Worm (Caenorhabditis elegans): Measurements from ENCODE around the gene cls-2.

Gene cls-2

ce11 chrIII:9104060-9104459 lies 49.2 kb downstream of the cls-2 start (continued):
- TF ChIP-seq elt-2 (tag; optimal IDR thresholded peaks at IDR 0.05), result no peak
- no peak for TF ChIP-seq skn-1 (tag; optimal IDR thresholded peaks at IDR 0.05)
- peak; percentile 8 for TF ChIP-seq nhr-77 (tag; optimal IDR thresholded peaks at IDR 0.05)
- TF ChIP-seq nhr-237 (tag; optimal IDR thresholded peaks at IDR 0.05), result no peak
- TF ChIP-seq mep-1 (tag; optimal IDR thresholded peaks at IDR 0.05), result no peak
- TF ChIP-seq jun-1 (tag; optimal IDR thresholded peaks at IDR 0.05), result peak; percentile 26
- TF ChIP-seq nhr-76 (tag; optimal IDR thresholded peaks at IDR 0.05), result no peak
- no peak for TF ChIP-seq fkh-10 (GFP tag; optimal IDR thresholded peaks at IDR 0.05)
- no peak for TF ChIP-seq alr-1 (tag; optimal IDR thresholded peaks at IDR 0.05; ENCODE audit: borderline replicate concordance)
- no peak for TF ChIP-seq unc-30 (tag; optimal IDR thresholded peaks at IDR 0.05)
- TF ChIP-seq F16B12.6 (tag; optimal IDR thresholded peaks at IDR 0.05), result peak; percentile 6
- TF ChIP-seq ceh-8 (GFP tag; optimal IDR thresholded peaks at IDR 0.05), result no peak
- no peak for TF ChIP-seq egl-13 (tag; optimal IDR thresholded peaks at IDR 0.05)
- no peak for TF ChIP-seq lin-13 (GFP tag; optimal IDR thresholded peaks at IDR 0.05)
- peak; percentile 9 for TF ChIP-seq lin-14 (GFP tag; optimal IDR thresholded peaks at IDR 0.05)
- TF ChIP-seq C34B4.2 (tag; optimal IDR thresholded peaks at IDR 0.05), result no peak
- TF ChIP-seq blmp-1 (tag; optimal IDR thresholded peaks at IDR 0.05), result no peak
- TF ChIP-seq C04F5.9 (tag; optimal IDR thresholded peaks at IDR 0.05), result no peak
- TF ChIP-seq unc-62 (GFP tag; optimal IDR thresholded peaks at IDR 0.05), result no peak
- TF ChIP-seq tbx-2 (tag; optimal IDR thresholded peaks at IDR 0.05), result no peak
- TF ChIP-seq lir-3 (tag; optimal IDR thresholded peaks at IDR 0.05; ENCODE audit: poor library complexity), result no peak
- peak; percentile 4 to 40 (median 30) for TF ChIP-seq dpl-1 (GFP tag; optimal IDR thresholded peaks at IDR 0.05)
- no peak for TF ChIP-seq Y116A8C.19 (tag; optimal IDR thresholded peaks at IDR 0.05; ENCODE audit: borderline replicate concordance)

ce11 chrIII:9105653-9106052 lies 50.8 kb downstream of the cls-2 start:
- TF ChIP-seq snpc-4 (tag; optimal IDR thresholded peaks at IDR 0.05) (no peak), elt-3 (tag; optimal IDR thresholded peaks at IDR 0.05) (peak in 1 of 6 experiments; percentile 61), ama-1 (optimal IDR thresholded peaks at IDR 0.05) (no peak), lin-39 (tag; optimal IDR thresholded peaks at IDR 0.05) (no peak), pag-3 (tag; optimal IDR thresholded peaks at IDR 0.05; ENCODE audit: borderline replicate concordance, insufficient read depth) (no peak), fkh-10 (GFP tag; optimal IDR thresholded peaks at IDR 0.05) (no peak), F16B12.6 (tag; optimal IDR thresholded peaks at IDR 0.05) (no peak), lin-14 (GFP tag; optimal IDR thresholded peaks at IDR 0.05) (peak; percentile 6), alr-1 (tag; optimal IDR thresholded peaks at IDR 0.05; ENCODE audit: borderline replicate concordance) (no peak), xbp-1 (tag; optimal IDR thresholded peaks at IDR 0.05) (no peak), sup-37 (GFP tag; optimal IDR thresholded peaks at IDR 0.05) (no peak), egl-27 (tag; optimal IDR thresholded peaks at IDR 0.05) (no peak), blmp-1 (tag; optimal IDR thresholded peaks at IDR 0.05) (peak; percentile 51), ceh-8 (GFP tag; optimal IDR thresholded peaks at IDR 0.05) (no peak), skn-1 (tag; optimal IDR thresholded peaks at IDR 0.05) (no peak), mef-2 (tag; optimal IDR thresholded peaks at IDR 0.05) (no peak), nhr-85 (tag) (peak; percentile 55), unc-62 (GFP tag; optimal IDR thresholded peaks at IDR 0.05) (no peak), zip-4 (GFP tag; optimal IDR thresholded peaks at IDR 0.05) (no peak)

All from whole organism, L1 larva.